Fruit fly (Drosophila melanogaster) Kc167 (cell line): ENCODE measurements around the gene CG14275.

Source experiments
- Myc ChIP-seq: fragments of >200 bp; optimal IDR thresholded peaks from 2 replicates; lab custom pipeline; 2017; ENCODE audit warnings: missing external identifiers
- insv ChIP-seq: fragments of >200 bp; optimal IDR thresholded peaks from 3 replicates; lab custom pipeline; 2018; ENCODE audit warnings: missing external identifiers
- psq ChIP-seq: fragments of >200 bp; optimal IDR thresholded peaks from 2 replicates; lab custom pipeline; 2017; ENCODE audit warnings: missing external identifiers

- TF ChIP-seq insv (lab: Kevin White, UChicago) = no peak
- TF ChIP-seq psq (lab: Kevin White, UChicago) = no peak
- TF ChIP-seq Myc (lab: Kevin White, UChicago) = no peak
Measured at dm6 chr2L:8280225-8280624, 47.0 kb upstream of the CG14275 start.
